Fruit fly (Drosophila melanogaster): ENCODE results near the gene Cp18.
A peak's percentile ranks its signal among the peaks of the same experiment; 100 is the strongest.

The Cp18 gene

dm6 chr3L:8691891-8692874, 34.4 kb upstream of the Cp18 start:
- TF ChIP-seq GATAd (GFP tag; optimal IDR thresholded peaks at IDR 0.05) (no peak), Mio (GFP tag; optimal IDR thresholded peaks at IDR 0.05) (no peak), foxo (GFP tag; optimal IDR thresholded peaks at IDR 0.05) (peak in 1 of 2 experiments; percentile 75), N (GFP tag; optimal IDR thresholded peaks at IDR 0.05) (no peak), HLH106 (tag; optimal IDR thresholded peaks at IDR 0.05) (peak; percentile 65), ey (GFP tag; optimal IDR thresholded peaks at IDR 0.05) (peak; percentile 27), pan (optimal IDR thresholded peaks at IDR 0.05) (no peak), psq (GFP tag; optimal IDR thresholded peaks at IDR 0.05) (peak; percentile 77), rgr (GFP tag; optimal IDR thresholded peaks at IDR 0.05) (peak; percentile 42), OdsH (GFP tag; optimal IDR thresholded peaks at IDR 0.05) (peak; percentile 45), dl (GFP tag; optimal IDR thresholded peaks at IDR 0.05; ENCODE audit: insufficient read depth in 1 of 2, partially characterized antibody in 2 of 2) (peak in 1 of 2 experiments; percentile 37), Myc (optimal IDR thresholded peaks at IDR 0.05) (no peak), CrebA (GFP tag; optimal IDR thresholded peaks at IDR 0.05; ENCODE audit: borderline replicate concordance) (peak; percentile 86), CG9705 (GFP tag; optimal IDR thresholded peaks at IDR 0.05) (no peak), Dif (GFP tag; optimal IDR thresholded peaks at IDR 0.05; ENCODE audit: partially characterized antibody) (no peak), CG32264 (GFP tag; optimal IDR thresholded peaks at IDR 0.05) (no peak), Sp1 (GFP tag; optimal IDR thresholded peaks at IDR 0.05) (peak; percentile 64), Hr83 (GFP tag; optimal IDR thresholded peaks at IDR 0.05; ENCODE audit: poor library complexity, severe bottlenecking) (peak; percentile 64), dsf (GFP tag; optimal IDR thresholded peaks at IDR 0.05; ENCODE audit: borderline replicate concordance) (no peak), Vsx2 (GFP tag; optimal IDR thresholded peaks at IDR 0.05; ENCODE audit: partially characterized antibody) (no peak), Jra (GFP tag; optimal IDR thresholded peaks at IDR 0.05) (no peak), tai (GFP tag; optimal IDR thresholded peaks at IDR 0.05) (peak; percentile 22), brk (GFP tag; optimal IDR thresholded peaks at IDR 0.05) (peak; percentile 34), lola (GFP tag; optimal IDR thresholded peaks at IDR 0.05) (no peak), jim (GFP tag; optimal IDR thresholded peaks at IDR 0.05) (no peak), sage (GFP tag; optimal IDR thresholded peaks at IDR 0.05) (peak; percentile 37), Hr78 (GFP tag; optimal IDR thresholded peaks at IDR 0.05) (no peak), fru (GFP tag; optimal IDR thresholded peaks at IDR 0.05) (peak; percentile 31), woc (GFP tag; optimal IDR thresholded peaks at IDR 0.05) (peak; percentile 31), Dfd (GFP tag; optimal IDR thresholded peaks at IDR 0.05) (no peak), Hnf4 (GFP tag; optimal IDR thresholded peaks at IDR 0.05) (peak; percentile 81), sv (GFP tag; optimal IDR thresholded peaks at IDR 0.05) (no peak), br (GFP tag; optimal IDR thresholded peaks at IDR 0.05) (peak; percentile 10), Abd-B (GFP tag; optimal IDR thresholded peaks at IDR 0.05) (no peak), usp (GFP tag; optimal IDR thresholded peaks at IDR 0.05) (no peak), h (GFP tag; optimal IDR thresholded peaks at IDR 0.05) (peak; percentile 86), Rel (GFP tag; optimal IDR thresholded peaks at IDR 0.05) (peak; percentile 65), Rel (tag; optimal IDR thresholded peaks at IDR 0.05) (peak; percentile 97), dmrt93B (GFP tag; optimal IDR thresholded peaks at IDR 0.05) (peak; percentile 55)

Measured in whole organism, wandering third instar larva.